Fruit fly (Drosophila melanogaster) whole organism, prepupa: ENCODE measurements around the gene Itgbn.

Experiments used
- Blimp-1 ChIP-seq: fragments of 200-800 bp; sonication (Bioruptor generic); optimal IDR thresholded peaks from 3 replicates; lab custom pipeline; 2017; ENCODE audit warnings: missing biosample characterization, missing genetic modification characterization, mild to moderate bottlenecking, moderate library complexity, missing genetic modification reagents
- CG10631 ChIP-seq: fragments of 200-800 bp; sonication (Bioruptor generic); optimal IDR thresholded peaks from 2 replicates; lab custom pipeline; 2016; ENCODE audit warnings: missing biosample characterization, missing genetic modification characterization
- CG10669 ChIP-seq: fragments of 200-800 bp; sonication (Bioruptor generic); optimal IDR thresholded peaks from 3 replicates; lab custom pipeline; 2018; ENCODE audit warnings: missing biosample characterization, mild to moderate bottlenecking, missing genetic modification characterization, moderate library complexity
- CG11294 ChIP-seq: fragments of 200-800 bp; sonication (Bioruptor generic); IDR thresholded peaks from 2 replicates; pipeline ENCODE4 v1.3.6; 2022; ENCODE audit warnings: missing biosample characterization, missing genetic modification characterization
- CG11762 ChIP-seq: fragments of 200-800 bp; sonication (Bioruptor generic); optimal IDR thresholded peaks from 3 replicates; lab custom pipeline; 2016; ENCODE audit warnings: missing biosample characterization, missing genetic modification characterization; ENCODE audit not compliant: insufficient read depth
- CG11902 ChIP-seq: fragments of 200-800 bp; sonication (Bioruptor generic); optimal IDR thresholded peaks from 3 replicates; lab custom pipeline; 2016; ENCODE audit warnings: missing biosample characterization, missing genetic modification characterization
- CG15336 ChIP-seq: fragments of 200-800 bp; sonication (Bioruptor generic); IDR thresholded peaks from 2 replicates; pipeline ENCODE4 v1.3.6; 2022; ENCODE audit warnings: missing biosample characterization, missing genetic modification characterization
- CG1621 ChIP-seq: fragments of 200-800 bp; sonication (Bioruptor generic); optimal IDR thresholded peaks from 3 replicates; lab custom pipeline; 2018; ENCODE audit warnings: missing biosample characterization, mild to moderate bottlenecking, missing genetic modification characterization
- CG16779 ChIP-seq: fragments of 200-800 bp; sonication (Bioruptor generic); optimal IDR thresholded peaks from 3 replicates; lab custom pipeline; 2017; ENCODE audit warnings: missing biosample characterization, mild to moderate bottlenecking, missing genetic modification characterization
- CG3032 ChIP-seq: fragments of 200-800 bp; optimal IDR thresholded peaks from 2 replicates; lab custom pipeline; 2019; ENCODE audit warnings: missing biosample characterization, mild to moderate bottlenecking, missing genetic modification characterization, moderate library complexity
- CG32006 ChIP-seq: fragments of 200-800 bp; sonication (Bioruptor generic); optimal IDR thresholded peaks from 3 replicates; lab custom pipeline; 2017; ENCODE audit warnings: missing biosample characterization, mild to moderate bottlenecking, missing genetic modification characterization
- CG34406 ChIP-seq: fragments of 200-800 bp; sonication (Bioruptor generic); optimal IDR thresholded peaks from 3 replicates; lab custom pipeline; 2016; ENCODE audit warnings: missing biosample characterization, missing genetic modification characterization
- CG3919 ChIP-seq: fragments of 200-800 bp; sonication (Bioruptor generic); optimal IDR thresholded peaks from 3 replicates; lab custom pipeline; 2016; ENCODE audit warnings: missing biosample characterization, missing genetic modification characterization
- CG6163 ChIP-seq: fragments of 200-800 bp; sonication (Bioruptor generic); IDR thresholded peaks from 3 replicates; pipeline ENCODE4 v1.3.6; 2022; ENCODE audit warnings: missing biosample characterization, missing genetic modification characterization
- CG6276 ChIP-seq: fragments of 200-800 bp; sonication (Bioruptor generic); optimal IDR thresholded peaks from 2 replicates; lab custom pipeline; 2017; ENCODE audit warnings: missing biosample characterization, mild to moderate bottlenecking, missing genetic modification characterization
- CG6792 ChIP-seq: fragments of 200-800 bp; sonication (Bioruptor generic); optimal IDR thresholded peaks from 3 replicates; lab custom pipeline; 2016; ENCODE audit warnings: missing biosample characterization, missing genetic modification characterization
- CG6808 ChIP-seq: fragments of 200-800 bp; sonication (Bioruptor generic); optimal IDR thresholded peaks from 3 replicates; lab custom pipeline; 2017; ENCODE audit warnings: missing biosample characterization, missing genetic modification characterization, mild to moderate bottlenecking, moderate library complexity, missing genetic modification reagents
- CG6854 ChIP-seq: fragments of 200-800 bp; sonication (Bioruptor generic); optimal IDR thresholded peaks from 2 replicates; lab custom pipeline; 2017; ENCODE audit warnings: missing biosample characterization, mild to moderate bottlenecking, missing genetic modification characterization
- CG7368 ChIP-seq: fragments of 200-800 bp; sonication (Bioruptor generic); optimal IDR thresholded peaks from 3 replicates; lab custom pipeline; 2016; ENCODE audit warnings: missing biosample characterization, missing genetic modification characterization
- CG8119 ChIP-seq: fragments of 200-800 bp; sonication (Bioruptor generic); IDR thresholded peaks from 3 replicates; pipeline ENCODE4 v1.3.6; 2022; ENCODE audit warnings: missing biosample characterization, missing genetic modification characterization
- CG8319 ChIP-seq: fragments of 200-800 bp; sonication (Bioruptor generic); optimal IDR thresholded peaks from 3 replicates; lab custom pipeline; 2016; ENCODE audit warnings: missing biosample characterization, missing genetic modification characterization
- CG8632 ChIP-seq: fragments of 200-800 bp; sonication (Bioruptor generic); optimal IDR thresholded peaks from 3 replicates; lab custom pipeline; 2016; ENCODE audit warnings: missing biosample characterization, missing genetic modification characterization
- CG9139 ChIP-seq: fragments of 200-800 bp; sonication (Bioruptor generic); optimal IDR thresholded peaks from 3 replicates; lab custom pipeline; 2017; ENCODE audit warnings: missing biosample characterization, mild to moderate bottlenecking, missing genetic modification characterization
- Eip75B ChIP-seq: fragments of 200-800 bp; sonication (Bioruptor generic); optimal IDR thresholded peaks from 3 replicates; lab custom pipeline; 2016; ENCODE audit warnings: missing biosample characterization, missing genetic modification characterization
- Eip78C ChIP-seq: fragments of 200-800 bp; sonication (Bioruptor generic); peaks from one replicate; lab custom pipeline; 2016; ENCODE audit warnings: missing biosample characterization, missing genetic modification characterization
- Eip93F ChIP-seq: fragments of 200-800 bp; sonication (Bioruptor generic); optimal IDR thresholded peaks from 2 replicates; lab custom pipeline; 2016; ENCODE audit warnings: missing biosample characterization, mild to moderate bottlenecking, missing genetic modification characterization
- Ets21C ChIP-seq: fragments of 200-800 bp; sonication (Bioruptor generic); optimal IDR thresholded peaks from 3 replicates; lab custom pipeline; 2016; ENCODE audit warnings: missing biosample characterization, missing genetic modification characterization
- Hr38 ChIP-seq: sonication (Bioruptor generic); optimal IDR thresholded peaks from 2 replicates; lab custom pipeline; 2016; ENCODE audit warnings: missing biosample characterization, missing genetic modification characterization
- Hr39 ChIP-seq: fragments of 200-800 bp; sonication (Bioruptor generic); optimal IDR thresholded peaks from 2 replicates; lab custom pipeline; 2016; ENCODE audit warnings: missing biosample characterization, missing genetic modification characterization
- Hr4 ChIP-seq: fragments of 200-800 bp; sonication (Bioruptor generic); optimal IDR thresholded peaks from 3 replicates; lab custom pipeline; 2016; ENCODE audit warnings: missing biosample characterization, missing genetic modification characterization
- Met ChIP-seq: fragments of 200-800 bp; sonication (Bioruptor generic); optimal IDR thresholded peaks from 3 replicates; lab custom pipeline; 2016; ENCODE audit warnings: missing biosample characterization, missing genetic modification characterization
- OdsH ChIP-seq: fragments of 200-800 bp; sonication (Bioruptor generic); optimal IDR thresholded peaks from 3 replicates; lab custom pipeline; 2016; ENCODE audit warnings: missing biosample characterization, missing genetic modification characterization
- Smox ChIP-seq: fragments of 200-800 bp; sonication (Bioruptor generic); optimal IDR thresholded peaks from 3 replicates; lab custom pipeline; 2016; ENCODE audit warnings: missing biosample characterization, missing genetic modification characterization
- Sox102F ChIP-seq: fragments of 200-800 bp; sonication (Bioruptor generic); optimal IDR thresholded peaks from 2 replicates; lab custom pipeline; 2016; ENCODE audit warnings: missing biosample characterization, mild to moderate bottlenecking, missing genetic modification characterization
- Sox14 ChIP-seq: fragments of 200-800 bp; sonication (Bioruptor generic); optimal IDR thresholded peaks from 3 replicates; lab custom pipeline; 2016; ENCODE audit warnings: missing biosample characterization, missing genetic modification characterization
- Sox15 ChIP-seq: fragments of 200-800 bp; sonication (Bioruptor generic); optimal IDR thresholded peaks from 3 replicates; lab custom pipeline; 2016; ENCODE audit warnings: missing biosample characterization, missing genetic modification characterization
- achi ChIP-seq: fragments of 200-800 bp; sonication (Bioruptor generic); optimal IDR thresholded peaks from 3 replicates; lab custom pipeline; 2016; ENCODE audit warnings: missing biosample characterization, missing genetic modification characterization
- cyc ChIP-seq: fragments of 200-800 bp; sonication (Bioruptor generic); optimal IDR thresholded peaks from 3 replicates; lab custom pipeline; 2016; ENCODE audit warnings: missing biosample characterization, missing genetic modification characterization
- dac ChIP-seq: fragments of 200-800 bp; sonication (Bioruptor generic); optimal IDR thresholded peaks from 2 replicates; lab custom pipeline; 2017; ENCODE audit warnings: missing biosample characterization, mild to moderate bottlenecking, missing genetic modification characterization
- eg ChIP-seq: fragments of 200-800 bp; sonication (Bioruptor generic); IDR thresholded peaks from 3 replicates; pipeline ENCODE4 v1.3.6; 2022; ENCODE audit warnings: missing biosample characterization, missing genetic modification characterization
- fd59A ChIP-seq: fragments of 200-800 bp; sonication (Bioruptor generic); optimal IDR thresholded peaks from 2 replicates; lab custom pipeline; 2017; ENCODE audit warnings: missing biosample characterization, mild to moderate bottlenecking, missing genetic modification characterization, missing genetic modification reagents
- fd85E ChIP-seq: fragments of 200-800 bp; sonication (Bioruptor generic); optimal IDR thresholded peaks from 3 replicates; lab custom pipeline; 2016; ENCODE audit warnings: missing biosample characterization, missing genetic modification characterization
- fkh ChIP-seq: fragments of 200-800 bp; sonication (Bioruptor generic); optimal IDR thresholded peaks from 3 replicates; lab custom pipeline; 2017; ENCODE audit warnings: missing biosample characterization, mild to moderate bottlenecking, missing genetic modification characterization, moderate library complexity
- lz ChIP-seq: fragments of 200-800 bp; sonication (Bioruptor generic); optimal IDR thresholded peaks from 3 replicates; lab custom pipeline; 2016; ENCODE audit warnings: missing biosample characterization, missing genetic modification characterization
- net ChIP-seq: fragments of 200-800 bp; sonication (Bioruptor generic); optimal IDR thresholded peaks from 3 replicates; lab custom pipeline; 2016; ENCODE audit warnings: missing biosample characterization, missing genetic modification characterization
- pdm3 ChIP-seq: fragments of 200-800 bp; sonication (Bioruptor generic); optimal IDR thresholded peaks from 3 replicates; lab custom pipeline; 2016; ENCODE audit warnings: missing biosample characterization, missing genetic modification characterization
- spab ChIP-seq: fragments of 200-800 bp; sonication (Bioruptor generic); optimal IDR thresholded peaks from 2 replicates; lab custom pipeline; 2017; ENCODE audit warnings: missing biosample characterization, mild to moderate bottlenecking, missing genetic modification characterization, missing genetic modification reagents
- topi ChIP-seq: fragments of 200-800 bp; sonication (Bioruptor generic); optimal IDR thresholded peaks from 3 replicates; lab custom pipeline; 2016; ENCODE audit warnings: missing biosample characterization, missing genetic modification characterization

The Itgbn gene

DNA sequence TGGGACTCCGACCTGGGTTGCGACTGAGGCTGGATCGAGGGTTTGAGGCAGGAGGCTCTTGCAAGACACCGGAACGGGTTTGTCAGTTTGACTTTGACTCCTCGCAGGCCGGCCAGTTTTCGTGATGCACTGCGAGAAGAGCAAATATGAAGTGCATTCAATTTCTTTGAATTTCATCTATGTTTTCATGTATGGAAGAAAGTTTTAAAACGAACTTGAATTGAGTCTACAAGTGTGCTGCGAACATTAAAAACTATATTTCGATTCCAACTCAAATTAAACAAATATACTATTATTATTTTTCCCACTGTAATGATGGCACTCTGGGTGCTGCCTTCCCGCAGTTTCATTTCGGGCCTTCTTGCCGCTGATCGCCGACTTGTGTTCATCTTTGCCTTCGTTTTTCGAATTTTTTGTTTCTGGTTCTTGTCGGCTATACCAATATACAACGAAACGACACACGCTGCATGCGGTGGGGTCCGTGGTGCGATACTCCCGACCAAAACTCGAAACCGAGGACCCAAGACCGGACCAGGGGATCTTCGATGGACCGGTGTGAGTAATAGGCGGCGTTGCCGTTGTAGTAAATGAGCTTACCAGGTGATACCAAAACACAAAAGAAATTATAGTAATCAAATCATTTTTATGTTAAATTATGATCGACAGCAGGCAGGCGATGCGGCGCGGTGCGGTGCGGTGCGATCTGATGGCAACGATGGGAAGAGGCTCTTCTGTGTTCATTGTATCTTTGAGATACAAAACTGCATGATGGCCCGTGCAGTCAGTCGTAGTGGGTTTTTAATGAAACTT is 43.3 kb upstream of the Itgbn start (continued):
- TF ChIP-seq Hr4 (peak; percentile 94), fd85E (peak; percentile 96), achi (peak; percentile 98), CG8119 (GFP tag; lab: Robert Waterston, UW) (peak; percentile 95), cyc (GFP tag; lab: Kevin White, UChicago) (peak; percentile 98), CG8632 (GFP tag; lab: Kevin White, UChicago) (peak; percentile 99), eg (GFP tag; lab: Robert Waterston, UW) (peak; percentile 94), CG9139 (GFP tag; lab: Kevin White, UChicago) (peak; percentile 96), CG10669 (peak; percentile 99), CG3919 (GFP tag; lab: Kevin White, UChicago) (peak; percentile 99), Eip93F (peak; percentile 98), CG6854 (GFP tag; lab: Kevin White, UChicago) (peak; percentile 96), CG1621 (tag; lab: Kevin White, UChicago) (peak; percentile 98), fkh (GFP tag; lab: Kevin White, UChicago) (no peak), CG11294 (GFP tag; lab: Robert Waterston, UW) (peak; percentile 71), Sox102F (peak; percentile 98), CG7368 (peak; percentile 98), Smox (GFP tag; lab: Kevin White, UChicago) (peak; percentile 98), Hr39 (peak; percentile 98), CG11762 (GFP tag; lab: Kevin White, UChicago) (peak; percentile 98), Hr38 (GFP tag; lab: Kevin White, UChicago) (no peak), Sox14 (GFP tag; lab: Kevin White, UChicago) (peak; percentile 97), CG11902 (peak; percentile 97), Eip75B (GFP tag; lab: Kevin White, UChicago) (peak; percentile 99), Blimp-1 (peak; percentile 93), fd59A (GFP tag; lab: Kevin White, UChicago) (peak; percentile 98), CG10631 (peak; percentile 99), CG8319 (peak; percentile 98), topi (GFP tag; lab: Kevin White, UChicago) (peak; percentile 99), CG34406 (GFP tag; lab: Kevin White, UChicago) (peak; percentile 98), OdsH (GFP tag; lab: Kevin White, UChicago) (peak; percentile 98), spab (GFP tag; lab: Kevin White, UChicago) (peak; percentile 99), dac (GFP tag; lab: Kevin White, UChicago) (peak; percentile 89), net (GFP tag; lab: Kevin White, UChicago) (peak; percentile 97), lz (peak; percentile 98), Eip78C (GFP tag; lab: Kevin White, UChicago) (peak; percentile 100)

dm6 chr2L:21013119-21013714 is 39.6 kb upstream of the Itgbn start:
- TF ChIP-seq dac (GFP tag; lab: Kevin White, UChicago) (no peak), net (GFP tag; lab: Kevin White, UChicago) (no peak), Met (no peak), CG10669 (peak; percentile 7), CG6808 (GFP tag; lab: Kevin White, UChicago) (peak; percentile 22), CG6792 (GFP tag; lab: Kevin White, UChicago) (no peak), eg (GFP tag; lab: Robert Waterston, UW) (no peak), pdm3 (GFP tag; lab: Kevin White, UChicago) (no peak), CG32006 (GFP tag; lab: Kevin White, UChicago) (peak; percentile 17), fd59A (GFP tag; lab: Kevin White, UChicago) (no peak), achi (no peak), CG15336 (GFP tag; lab: Robert Waterston, UW) (no peak), Ets21C (GFP tag; lab: Kevin White, UChicago) (no peak), CG16779 (tag; lab: Kevin White, UChicago) (no peak), CG8632 (GFP tag; lab: Kevin White, UChicago) (no peak), Smox (GFP tag; lab: Kevin White, UChicago) (no peak), CG6276 (GFP tag; lab: Kevin White, UChicago) (no peak), CG8319 (no peak), spab (GFP tag; lab: Kevin White, UChicago) (peak; percentile 3), CG3032 (peak; percentile 26), CG6854 (GFP tag; lab: Kevin White, UChicago) (no peak), CG6163 (GFP tag; lab: Robert Waterston, UW) (no peak), CG3919 (GFP tag; lab: Kevin White, UChicago) (no peak), Sox102F (no peak), Sox15 (GFP tag; lab: Kevin White, UChicago) (no peak), Sox14 (GFP tag; lab: Kevin White, UChicago) (no peak), CG9139 (GFP tag; lab: Kevin White, UChicago) (no peak)
